Fruit fly (Drosophila melanogaster): ENCODE results near the gene IP3K1.

The IP3K1 gene

DNA sequence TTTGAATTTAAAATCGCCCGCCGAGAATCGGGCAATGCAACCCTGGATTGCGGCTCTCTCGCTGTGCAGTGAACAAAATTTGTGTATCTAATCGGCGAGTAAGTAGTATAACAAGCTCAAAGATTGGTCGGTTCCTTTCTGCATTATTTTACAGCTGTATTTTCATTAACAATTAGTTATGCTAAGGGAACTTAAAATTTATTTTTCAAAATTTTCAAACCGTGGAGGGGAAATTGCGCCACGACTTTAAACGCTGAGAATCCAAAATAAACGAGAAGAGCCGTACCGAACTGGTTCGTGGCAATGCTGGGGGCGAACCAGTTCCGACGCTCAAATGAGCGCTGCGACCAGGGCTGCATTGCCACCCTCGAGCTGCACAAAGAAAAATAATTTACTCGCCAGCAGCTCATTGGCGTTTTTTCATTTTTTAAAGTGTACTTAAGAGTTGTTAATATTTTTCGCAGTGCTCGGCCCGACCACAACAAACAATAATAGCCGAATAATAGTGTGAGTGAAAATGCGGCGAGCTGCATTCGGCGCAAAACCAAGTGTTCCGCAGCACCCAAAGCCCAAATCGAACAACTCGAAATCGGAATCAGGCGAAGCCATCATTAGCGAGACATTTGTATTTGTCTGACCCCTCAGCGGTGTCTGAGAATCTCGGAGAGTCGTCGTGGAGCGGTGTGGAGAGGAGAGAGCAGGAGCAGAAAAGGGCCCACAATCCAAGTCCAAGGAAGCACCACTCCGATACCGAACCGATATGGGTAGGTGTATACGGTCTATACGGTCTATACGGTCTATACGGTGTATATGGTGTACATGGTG, 24.0 kb upstream of the IP3K1 start, which contains the start of gene zf30C (continued):
- peak; percentile 84 for TF ChIP-seq CG17328 (GFP tag; IDR thresholded peaks at IDR 0.05)
- peak; percentile 86 for TF ChIP-seq Drgx (GFP tag; IDR thresholded peaks at IDR 0.05)
- TF ChIP-seq D19B (GFP tag; optimal IDR thresholded peaks at IDR 0.05), result peak; percentile 61
- TF ChIP-seq lov (optimal IDR thresholded peaks at IDR 0.05), result no peak
- TF ChIP-seq lov (GFP tag; IDR thresholded peaks at IDR 0.05), result peak; percentile 81; the same call in 2 of the 3 replicates
- TF ChIP-seq croc (GFP tag; conservative IDR thresholded peaks at IDR 0.05), result peak; percentile 40
- peak; percentile 43 to 49 for TF ChIP-seq Trl (optimal IDR thresholded peaks at IDR 0.05)
- TF ChIP-seq Trl (GFP tag; optimal IDR thresholded peaks at IDR 0.05), result peak; percentile 95
- peak; percentile 70 for TF ChIP-seq CG12942 (GFP tag; optimal IDR thresholded peaks at IDR 0.05)
- TF ChIP-seq CG7786 (GFP tag; optimal IDR thresholded peaks at IDR 0.05), result peak; percentile 95
- no peak for TF ChIP-seq CG14860 (GFP tag; IDR thresholded peaks at IDR 0.05; ENCODE audit: partially characterized antibody)
- TF ChIP-seq dmrt11E (tag; optimal IDR thresholded peaks at IDR 0.05), result peak; percentile 47
- peak; percentile 78 for TF ChIP-seq CG13123 (GFP tag; optimal IDR thresholded peaks at IDR 0.05)
- peak; percentile 25; the same call in 3 of the 4 replicates for TF ChIP-seq Dll (GFP tag; IDR thresholded peaks at IDR 0.05; ENCODE audit: partially characterized antibody)
- TF ChIP-seq cwo (GFP tag; optimal IDR thresholded peaks at IDR 0.05), result peak; percentile 48
- no peak for TF ChIP-seq tll (GFP tag; optimal IDR thresholded peaks at IDR 0.05)
- peak; percentile 85 for TF ChIP-seq lab (GFP tag; optimal IDR thresholded peaks at IDR 0.05)
- TF ChIP-seq al (GFP tag; IDR thresholded peaks at IDR 0.05), result peak; percentile 82
- TF ChIP-seq nau (GFP tag; optimal IDR thresholded peaks at IDR 0.05), result no peak
- peak; percentile 85 for TF ChIP-seq CG9817 (tag; optimal IDR thresholded peaks at IDR 0.05)
- peak; percentile 97 for TF ChIP-seq Dp (GFP tag; optimal IDR thresholded peaks at IDR 0.05)
- TF ChIP-seq HLH4C (GFP tag; IDR thresholded peaks at IDR 0.05; ENCODE audit: partially characterized antibody), result peak; percentile 57; the same call in 1 of the 3 replicates
- peak; percentile 76 for TF ChIP-seq Ssrp (tag; optimal IDR thresholded peaks at IDR 0.05)
- no peak for TF ChIP-seq Dfd (GFP tag; optimal IDR thresholded peaks at IDR 0.05)
- TF ChIP-seq Dref (GFP tag; IDR thresholded peaks at IDR 0.05), result peak; percentile 64
- TF ChIP-seq CG15601 (tag; optimal IDR thresholded peaks at IDR 0.05), result peak; percentile 48
- TF ChIP-seq Six4 (GFP tag; optimal IDR thresholded peaks at IDR 0.05), result peak; percentile 79
- peak; percentile 78 for TF ChIP-seq CG11723 (GFP tag; optimal IDR thresholded peaks at IDR 0.05)
- TF ChIP-seq bbx (GFP tag; IDR thresholded peaks at IDR 0.05; ENCODE audit: partially characterized antibody), result peak; percentile 45; the same call in 1 of the 2 replicates
- peak; percentile 74 for TF ChIP-seq CG11398 (GFP tag; optimal IDR thresholded peaks at IDR 0.05)
- TF ChIP-seq lilli (GFP tag; optimal IDR thresholded peaks at IDR 0.05), result peak; percentile 97
- TF ChIP-seq CG4424 (GFP tag; optimal IDR thresholded peaks at IDR 0.05), result peak; percentile 82
- 0 out of 4 replicates have a peak, but pooled peaks have one; percentile 22 for TF ChIP-seq chinmo (GFP tag; IDR thresholded peaks at IDR 0.05; ENCODE audit: partially characterized antibody)
- peak; percentile 5 for TF ChIP-seq Spps (tag; optimal IDR thresholded peaks at IDR 0.05)
- TF ChIP-seq CG31388 (GFP tag; optimal IDR thresholded peaks at IDR 0.05), result peak; percentile 73
- TF ChIP-seq trem (tag; optimal IDR thresholded peaks at IDR 0.05), result peak; percentile 62
- TF ChIP-seq ERR (GFP tag; optimal IDR thresholded peaks at IDR 0.05), result peak; percentile 79
- TF ChIP-seq CG12659 (GFP tag; optimal IDR thresholded peaks at IDR 0.05), result peak; percentile 91
- peak; percentile 58 for TF ChIP-seq scrt (GFP tag; optimal IDR thresholded peaks at IDR 0.05)
- TF ChIP-seq D19A (tag; optimal IDR thresholded peaks at IDR 0.05), result peak; percentile 59
- peak; percentile 66 for TF ChIP-seq CG10274 (GFP tag; optimal IDR thresholded peaks at IDR 0.05)
- peak; percentile 52; the same call in 1 of the 2 replicates for TF ChIP-seq peb (GFP tag; IDR thresholded peaks at IDR 0.05)
- TF ChIP-seq klu (GFP tag; IDR thresholded peaks at IDR 0.05), result peak; percentile 78
- peak; percentile 74 for TF ChIP-seq en (GFP tag; optimal IDR thresholded peaks at IDR 0.05)
- peak; percentile 100 for TF ChIP-seq CG15514 (GFP tag; optimal IDR thresholded peaks at IDR 0.05)
- TF ChIP-seq Atf-2 (GFP tag; optimal IDR thresholded peaks at IDR 0.05), result peak; percentile 91
- TF ChIP-seq CG11695 (GFP tag; IDR thresholded peaks at IDR 0.05), result peak; percentile 63; the same call in 2 of the 3 replicates
- peak; percentile 27 for TF ChIP-seq sima (GFP tag; optimal IDR thresholded peaks at IDR 0.05)
